Worm (Caenorhabditis elegans) whole organism, young adult: ENCODE measurements around the gene idpp-13.

Source experiments
- K11D2.4 ChIP-seq: fragments of 200-800 bp; sonication (Bioruptor generic); IDR thresholded peaks from 2 replicates; pipeline ENCODE4 v1.3.6; 2022; ENCODE audit warnings: missing genetic modification reagents, missing genetic modification characterization, missing compliant biosample characterization
- ZK185.1 ChIP-seq: sonication (generic microtip); optimal IDR thresholded peaks from 2 replicates; lab custom pipeline; 2016; ENCODE audit warnings: mild to moderate bottlenecking, missing genetic modification characterization, missing compliant biosample characterization; ENCODE audit not compliant: poor library complexity, severe bottlenecking
- nfya-2 ChIP-seq: fragments of 200-800 bp; sonication (Bioruptor generic); IDR thresholded peaks from 2 replicates; pipeline ENCODE4 v1.3.6; 2022; ENCODE audit warnings: missing genetic modification reagents, missing genetic modification characterization, missing compliant biosample characterization
- sea-2 ChIP-seq: fragments of 200-800 bp; sonication (Bioruptor generic); IDR thresholded peaks from 2 replicates; pipeline ENCODE4 v1.3.6; 2022; ENCODE audit warnings: missing genetic modification characterization, missing compliant biosample characterization
- tbx-9 ChIP-seq: sonication (generic microtip); optimal IDR thresholded peaks from 2 replicates; lab custom pipeline; 2016; ENCODE audit warnings: borderline replicate concordance, missing genetic modification characterization, inconsistent platforms, missing compliant biosample characterization

DNA sequence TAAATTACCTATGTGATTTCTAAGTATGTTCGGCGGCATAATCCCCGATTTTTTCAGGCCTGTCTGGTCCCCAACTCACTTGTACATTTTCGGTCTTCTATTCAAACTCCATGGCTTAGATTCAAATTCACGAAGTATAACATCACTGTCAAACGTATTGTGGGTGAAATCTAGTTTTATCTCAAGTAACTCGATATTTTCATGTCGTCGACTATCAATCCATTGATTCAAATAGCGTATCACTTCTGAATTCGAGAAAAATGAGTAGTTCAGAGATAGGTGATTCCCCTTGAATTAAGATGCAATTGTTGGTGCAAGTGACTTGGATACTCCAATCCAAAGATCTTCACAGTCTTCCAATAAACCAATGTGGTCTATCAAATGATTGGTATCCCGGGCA lies 47.8 kb upstream of the idpp-13 start:
- TF ChIP-seq sea-2 (GFP tag; lab: Robert Waterston, UW), result no peak
- TF ChIP-seq nfya-2, result no peak
- no peak for TF ChIP-seq K11D2.4 (GFP tag; lab: Robert Waterston, UW)
- TF ChIP-seq ZK185.1 (tag; lab: Kevin White, UChicago), result no peak
- no peak for TF ChIP-seq tbx-9 (tag; lab: Kevin White, UChicago)
